Worm (Caenorhabditis elegans) whole organism, L1 larva: Measurements from ENCODE around the gene F54D5.24.

ENCODE experiments used
- ceh-82 ChIP-seq, 3 experiments: fragments of 150-350 bp in 1 of 3; sonication (generic microtip) in 2 of 3; optimal IDR thresholded peaks; 2 replicates each; lab custom pipeline; 2014 to 2017; ENCODE audit warnings: missing biosample characterization in 3 of 3, missing genetic modification characterization in 3 of 3
- elt-2 ChIP-seq: sonication (generic microtip); optimal IDR thresholded peaks from 2 replicates; lab custom pipeline; 2016; ENCODE audit warnings: missing genetic modification characterization, mild to moderate bottlenecking, inconsistent platforms, missing compliant biosample characterization, missing genetic modification reagents
- lin-13 ChIP-seq: fragments of 150-350 bp; optimal IDR thresholded peaks from 2 replicates; lab custom pipeline; 2014; ENCODE audit warnings: missing biosample characterization, missing genetic modification reagents, missing genetic modification characterization
- mep-1 ChIP-seq: fragments of 150-350 bp; optimal IDR thresholded peaks from 2 replicates; lab custom pipeline; 2014; ENCODE audit warnings: missing biosample characterization, missing genetic modification characterization
- nhr-28 ChIP-seq: fragments of 150-350 bp; optimal IDR thresholded peaks from 2 replicates; lab custom pipeline; 2014; ENCODE audit warnings: missing biosample characterization, missing genetic modification characterization
- pqm-1 ChIP-seq: sonication (generic microtip); optimal IDR thresholded peaks from 3 replicates; lab custom pipeline; 2017; ENCODE audit warnings: missing biosample characterization, missing genetic modification characterization
- rnt-1 ChIP-seq: sonication (generic microtip); optimal IDR thresholded peaks from 2 replicates; lab custom pipeline; 2016; ENCODE audit warnings: mild to moderate bottlenecking, missing genetic modification characterization, moderate library complexity, missing compliant biosample characterization
- skn-1 ChIP-seq: fragments of 150-350 bp; optimal IDR thresholded peaks from 2 replicates; lab custom pipeline; 2014; ENCODE audit warnings: missing biosample characterization, missing genetic modification characterization
- snpc-4 ChIP-seq: fragments of 150-350 bp; optimal IDR thresholded peaks from 2 replicates; lab custom pipeline; 2014; ENCODE audit warnings: missing biosample characterization, missing genetic modification characterization
- sptf-1 ChIP-seq: fragments of 150-350 bp; optimal IDR thresholded peaks from 2 replicates; lab custom pipeline; 2014; ENCODE audit warnings: missing biosample characterization, missing genetic modification characterization
- ztf-11 ChIP-seq, 2 experiments: sonication (generic microtip); optimal IDR thresholded peaks; 2 replicates each; lab custom pipeline; 2016 to 2017; ENCODE audit warnings: missing genetic modification characterization in 2 of 2, missing biosample characterization in 1 of 2, missing compliant biosample characterization in 1 of 2

ce11 chrII:11521300-11521699, 34.4 kb upstream of the F54D5.24 start, which contains the start of gene Y62F5A.10:
- TF ChIP-seq lin-13 (GFP tag; lab: Kevin White, UChicago) (no peak), skn-1 (no peak), rnt-1 (tag; lab: Kevin White, UChicago) (no peak), snpc-4 (tag; lab: Kevin White, UChicago) (no peak), mep-1 (no peak), elt-2 (tag; lab: Kevin White, UChicago) (no peak), ceh-82 (tag; optimal IDR thresholded peaks at IDR 0.05; lab: Kevin White, UChicago) (no peak), nhr-28 (tag; lab: Kevin White, UChicago) (no peak), sptf-1 (tag; lab: Kevin White, UChicago) (no peak), pqm-1 (tag; lab: Kevin White, UChicago) (no peak), ztf-11 (tag; optimal IDR thresholded peaks at IDR 0.05; lab: Kevin White, UChicago) (no peak)
